Fruit fly (Drosophila melanogaster): ENCODE results near the gene Nup93-2.

Nup93-2 gene

DNA sequence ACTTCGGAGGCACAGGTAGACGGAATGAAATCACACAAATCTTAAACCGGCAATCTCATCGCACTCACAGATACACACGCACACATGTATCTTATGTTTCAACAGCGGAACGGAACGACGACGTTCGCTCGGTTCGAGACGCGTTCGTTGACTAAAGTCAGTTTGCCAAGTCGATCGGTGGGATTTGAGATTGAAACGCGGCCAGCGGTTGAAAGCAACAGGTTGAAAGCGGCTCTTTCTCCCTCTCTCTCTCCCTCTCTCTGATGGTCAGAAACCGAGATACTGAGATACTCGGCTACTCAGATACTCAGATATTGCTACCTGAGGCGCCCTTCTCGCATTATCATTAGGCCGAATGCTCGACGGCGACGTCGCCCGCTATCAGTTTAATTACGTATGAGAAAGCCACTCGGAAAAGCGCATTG, 44.4 kb downstream of the Nup93-2 start (continued):
- TF ChIP-seq CG17385 (GFP tag; optimal IDR thresholded peaks at IDR 0.05) (peak; percentile 68), Awh (GFP tag; IDR thresholded peaks at IDR 0.05) (peak; percentile 47; the same call in 1 of the 2 replicates), gce (GFP tag; IDR thresholded peaks at IDR 0.05) (peak; percentile 66; the same call in 1 of the 3 replicates), MESR4 (GFP tag; optimal IDR thresholded peaks at IDR 0.05) (peak; percentile 11), CG10959 (GFP tag; IDR thresholded peaks at IDR 0.05) (0 out of 2 replicates have a peak, but pooled peaks have one; percentile 8), HLHmδ (GFP tag; optimal IDR thresholded peaks at IDR 0.05) (peak; percentile 62), CG8924 (tag; optimal IDR thresholded peaks at IDR 0.05) (peak; percentile 27), CG16815 (GFP tag; optimal IDR thresholded peaks at IDR 0.05) (no peak), Hsf (GFP tag; optimal IDR thresholded peaks at IDR 0.05) (peak; percentile 24), CG11398 (GFP tag; optimal IDR thresholded peaks at IDR 0.05) (no peak), CG15011 (GFP tag; optimal IDR thresholded peaks at IDR 0.05) (peak; percentile 6), CG2129 (GFP tag; IDR thresholded peaks at IDR 0.05; ENCODE audit: partially characterized antibody) (no peak), E2f1 (GFP tag; IDR thresholded peaks at IDR 0.05) (no peak), gcm (GFP tag; optimal IDR thresholded peaks at IDR 0.05) (no peak), PHDP (tag; optimal IDR thresholded peaks at IDR 0.05) (peak; percentile 63), NFAT (GFP tag; IDR thresholded peaks at IDR 0.05) (peak; percentile 56; the same call in 1 of the 2 replicates), nom (GFP tag; optimal IDR thresholded peaks at IDR 0.05) (peak; percentile 75), amos (GFP tag; IDR thresholded peaks at IDR 0.05; ENCODE audit: partially characterized antibody) (peak; percentile 25; the same call in 1 of the 2 replicates), sens (GFP tag) (peak; percentile 85), Fer2 (tag; optimal IDR thresholded peaks at IDR 0.05) (no peak), CG2678 (tag; optimal IDR thresholded peaks at IDR 0.05) (peak; percentile 41), Hand (GFP tag; optimal IDR thresholded peaks at IDR 0.05) (peak; percentile 55), gt (GFP tag; IDR thresholded peaks at IDR 0.05) (no peak), bcd (GFP tag; optimal IDR thresholded peaks at IDR 0.05) (peak; percentile 36), exex (tag; optimal IDR thresholded peaks at IDR 0.05) (peak; percentile 17), Hmr (GFP tag; optimal IDR thresholded peaks at IDR 0.05) (peak; percentile 78), CG6854 (GFP tag; optimal IDR thresholded peaks at IDR 0.05) (peak; percentile 79), CG7987 (GFP tag; optimal IDR thresholded peaks at IDR 0.05) (peak; percentile 74), CG2202 (tag; optimal IDR thresholded peaks at IDR 0.05) (peak; percentile 21), CG15601 (tag; optimal IDR thresholded peaks at IDR 0.05) (peak; percentile 100), pzg (GFP tag; optimal IDR thresholded peaks at IDR 0.05) (no peak), luna (GFP tag; optimal IDR thresholded peaks at IDR 0.05) (peak; percentile 24), dpn (GFP tag; optimal IDR thresholded peaks at IDR 0.05) (peak; percentile 19 to 36), Fer1 (GFP tag; optimal IDR thresholded peaks at IDR 0.05) (peak; percentile 88), crol (GFP tag; IDR thresholded peaks at IDR 0.05) (0 out of 2 replicates have a peak, but pooled peaks have one; percentile 12), CG17829 (tag; optimal IDR thresholded peaks at IDR 0.05) (peak; percentile 38), en (GFP tag; optimal IDR thresholded peaks at IDR 0.05) (no peak), Xrp1 (GFP tag; IDR thresholded peaks at IDR 0.05) (peak; percentile 42; the same call in 1 of the 2 replicates), stc (GFP tag; IDR thresholded peaks at IDR 0.05) (peak; percentile 24; the same call in 1 of the 2 replicates), lola (GFP tag; optimal IDR thresholded peaks at IDR 0.05) (no peak), hkb (optimal IDR thresholded peaks at IDR 0.05) (no peak), hkb (GFP tag; IDR thresholded peaks at IDR 0.05) (peak; percentile 70; the same call in 1 of the 2 replicates), sisA (GFP tag; IDR thresholded peaks at IDR 0.05) (no peak), CG4404 (GFP tag; IDR thresholded peaks at IDR 0.05) (no peak), CG13296 (GFP tag; optimal IDR thresholded peaks at IDR 0.05) (peak; percentile 64), CG8478 (optimal IDR thresholded peaks at IDR 0.05) (no peak), pfk (GFP tag; optimal IDR thresholded peaks at IDR 0.05) (peak; percentile 85), CG12219 (GFP tag; optimal IDR thresholded peaks at IDR 0.05) (peak; percentile 67), CG6254 (GFP tag; optimal IDR thresholded peaks at IDR 0.05) (peak; percentile 51), sug (tag; optimal IDR thresholded peaks at IDR 0.05) (peak; percentile 38)

All from whole organism, embryonic.